Worm (Caenorhabditis elegans) whole organism, L3 larva: Measurements from ENCODE around the gene K07C11.8.

Experiments used
- ama-1 ChIP-seq: fragments of 150-350 bp; optimal IDR thresholded peaks from 2 replicates; lab custom pipeline; 2018
- ceh-82 ChIP-seq: fragments of 150-350 bp; optimal IDR thresholded peaks from 2 replicates; lab custom pipeline; 2014; ENCODE audit warnings: missing biosample characterization, missing genetic modification characterization
- ceh-9 ChIP-seq: sonication (generic microtip); optimal IDR thresholded peaks from 2 replicates; lab custom pipeline; 2018; ENCODE audit warnings: missing biosample characterization, missing genetic modification characterization
- egl-5 ChIP-seq: fragments of 150-350 bp; optimal IDR thresholded peaks from 2 replicates; lab custom pipeline; 2017; ENCODE audit warnings: missing biosample characterization, missing genetic modification reagents, missing genetic modification characterization, inconsistent platforms
- elt-1 ChIP-seq: fragments of 150-350 bp; optimal IDR thresholded peaks from 2 replicates; lab custom pipeline; 2014; ENCODE audit warnings: missing biosample characterization, missing genetic modification characterization
- elt-3 ChIP-seq, 3 experiments: fragments of 150-350 bp in 1 of 3; sonication (generic microtip) in 2 of 3; optimal IDR thresholded peaks; 2 replicates in 2 of 3; 4 replicates in 1 of 3; lab custom pipeline; 2014 to 2017; ENCODE audit warnings: missing biosample characterization in 3 of 3, missing genetic modification characterization in 3 of 3
- fos-1 ChIP-seq: fragments of 150-350 bp; optimal IDR thresholded peaks from 2 replicates; lab custom pipeline; 2014; ENCODE audit warnings: missing biosample characterization, missing genetic modification characterization
- lin-39 ChIP-seq: fragments of 150-350 bp; optimal IDR thresholded peaks from 2 replicates; lab custom pipeline; 2018; ENCODE audit warnings: missing biosample characterization, missing genetic modification reagents, missing genetic modification characterization
- lsy-12 ChIP-seq: sonication (generic microtip); optimal IDR thresholded peaks from 2 replicates; lab custom pipeline; 2016; ENCODE audit warnings: mild to moderate bottlenecking, missing genetic modification characterization, missing compliant biosample characterization
- nhr-11 ChIP-seq: fragments of 150-350 bp; optimal IDR thresholded peaks from 2 replicates; lab custom pipeline; 2014; ENCODE audit warnings: missing biosample characterization, missing genetic modification characterization
- nhr-28 ChIP-seq: fragments of 150-350 bp; optimal IDR thresholded peaks from 2 replicates; lab custom pipeline; 2014; ENCODE audit warnings: missing biosample characterization, missing genetic modification characterization
- pqm-1 ChIP-seq: fragments of 150-350 bp; optimal IDR thresholded peaks from 2 replicates; lab custom pipeline; 2017; ENCODE audit warnings: missing biosample characterization, missing genetic modification characterization, inconsistent platforms
- unc-39 ChIP-seq: sonication (generic microtip); optimal IDR thresholded peaks from 4 replicates; lab custom pipeline; 2017; ENCODE audit warnings: missing biosample characterization, missing genetic modification characterization
- ztf-4 ChIP-seq: fragments of 150-350 bp; optimal IDR thresholded peaks from 2 replicates; lab custom pipeline; 2014; ENCODE audit warnings: missing biosample characterization, missing genetic modification characterization

Gene K07C11.8

DNA sequence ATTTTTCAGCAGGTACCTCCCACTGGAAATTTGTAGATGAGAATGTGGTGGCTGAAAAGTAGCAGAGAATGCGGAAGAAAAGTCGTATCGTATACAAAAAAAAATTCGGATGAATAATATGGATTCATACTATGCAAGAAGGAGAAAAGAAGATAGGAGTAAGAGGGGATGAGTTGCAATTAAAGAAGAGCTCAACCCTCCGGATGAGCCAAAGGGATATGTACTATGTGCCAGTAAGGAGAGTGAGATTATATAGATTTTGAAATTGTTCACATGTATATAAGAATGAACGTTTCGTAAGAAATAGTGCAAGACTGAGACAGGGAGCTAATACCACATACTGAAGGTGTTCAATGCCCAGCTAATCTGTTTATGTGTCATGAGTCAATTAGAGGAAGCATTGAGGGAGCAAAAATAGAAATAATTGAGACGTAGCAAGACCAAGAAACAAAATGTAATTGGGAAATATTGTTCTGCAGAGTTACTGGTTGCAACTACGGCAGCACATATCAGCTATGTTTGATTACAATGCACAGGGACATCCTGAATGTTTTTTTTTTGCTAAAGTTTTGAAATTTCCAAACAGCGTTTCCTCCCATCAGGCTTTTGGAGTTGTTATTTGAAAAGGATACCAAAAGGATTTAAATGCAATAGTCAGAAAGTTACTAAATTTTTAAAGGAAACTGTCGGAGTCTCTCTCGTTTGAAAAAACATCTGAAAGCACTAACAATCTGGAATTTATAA lies 49.3 kb downstream of the K07C11.8 start, which contains the start of gene F20D6.8:
Gene F20D6.8 (minus strand): TSS at position 51 of the 744 bp plus-strand sequence.
- TF ChIP-seq nhr-11 (tag; lab: Kevin White, UChicago) (no peak), fos-1 (tag; lab: Kevin White, UChicago) (no peak), egl-5 (tag; lab: Kevin White, UChicago) (no peak), elt-1 (no peak), pqm-1 (tag; lab: Kevin White, UChicago) (no peak), unc-39 (tag; lab: Kevin White, UChicago) (no peak), lin-39 (tag; lab: Kevin White, UChicago) (no peak), nhr-28 (tag; lab: Kevin White, UChicago) (no peak), ceh-82 (tag; lab: Kevin White, UChicago) (no peak), ama-1 (lab: Kevin White, UChicago) (no peak), lsy-12 (tag; lab: Kevin White, UChicago) (no peak), ceh-9 (tag; lab: Kevin White, UChicago) (no peak), elt-3 (tag; optimal IDR thresholded peaks at IDR 0.05; lab: Kevin White, UChicago) (no peak), ztf-4 (tag; lab: Kevin White, UChicago) (no peak)
